Fruit fly (Drosophila melanogaster) whole organism, pupa: ENCODE data around the gene Mcm6.

ENCODE experiments used
- CG12605 ChIP-seq: fragments of 200-800 bp; sonication (Bioruptor generic); IDR thresholded peaks from 2 replicates; pipeline ENCODE4 v1.3.6; 2022; ENCODE audit warnings: missing biosample characterization, missing genetic modification characterization
- CG17806 ChIP-seq: fragments of 200-800 bp; sonication (Bioruptor generic); optimal IDR thresholded peaks from 2 replicates; lab custom pipeline; 2018; ENCODE audit warnings: missing biosample characterization, mild to moderate bottlenecking, missing genetic modification characterization, moderate library complexity
- CG4496 ChIP-seq: fragments of 200-800 bp; sonication (Bioruptor generic); IDR thresholded peaks from 3 replicates; pipeline ENCODE4 v1.3.6; 2022; ENCODE audit warnings: missing biosample characterization, missing genetic modification characterization
- EcR ChIP-seq: fragments of 200-800 bp; sonication (Bioruptor generic); optimal IDR thresholded peaks from 3 replicates; lab custom pipeline; 2019; ENCODE audit warnings: missing biosample characterization, missing genetic modification characterization, mild to moderate bottlenecking, moderate library complexity, missing genetic modification reagents
- Ets98B ChIP-seq: fragments of 200-800 bp; sonication (Bioruptor generic); IDR thresholded peaks from 2 replicates; pipeline ENCODE4 v1.3.6; 2022; ENCODE audit warnings: missing biosample characterization, missing genetic modification characterization
- Pif1B ChIP-seq: fragments of 200-800 bp; sonication (Bioruptor generic); optimal IDR thresholded peaks from 3 replicates; lab custom pipeline; 2016; ENCODE audit warnings: missing biosample characterization, missing genetic modification characterization
- Snoo ChIP-seq: fragments of 200-800 bp; sonication (Bioruptor generic); optimal IDR thresholded peaks from 3 replicates; lab custom pipeline; 2017; ENCODE audit warnings: missing biosample characterization, mild to moderate bottlenecking, missing genetic modification characterization, inconsistent platforms
- fd96Ca ChIP-seq: fragments of 200-800 bp; sonication (Bioruptor generic); IDR thresholded peaks from 3 replicates; pipeline ENCODE4 v1.3.6; 2022; ENCODE audit warnings: missing biosample characterization, missing genetic modification characterization
- rn ChIP-seq: fragments of 200-800 bp; sonication (Bioruptor generic); IDR thresholded peaks from 2 replicates; pipeline ENCODE4 v1.3.6; 2022; ENCODE audit warnings: missing biosample characterization, missing genetic modification characterization

DNA sequence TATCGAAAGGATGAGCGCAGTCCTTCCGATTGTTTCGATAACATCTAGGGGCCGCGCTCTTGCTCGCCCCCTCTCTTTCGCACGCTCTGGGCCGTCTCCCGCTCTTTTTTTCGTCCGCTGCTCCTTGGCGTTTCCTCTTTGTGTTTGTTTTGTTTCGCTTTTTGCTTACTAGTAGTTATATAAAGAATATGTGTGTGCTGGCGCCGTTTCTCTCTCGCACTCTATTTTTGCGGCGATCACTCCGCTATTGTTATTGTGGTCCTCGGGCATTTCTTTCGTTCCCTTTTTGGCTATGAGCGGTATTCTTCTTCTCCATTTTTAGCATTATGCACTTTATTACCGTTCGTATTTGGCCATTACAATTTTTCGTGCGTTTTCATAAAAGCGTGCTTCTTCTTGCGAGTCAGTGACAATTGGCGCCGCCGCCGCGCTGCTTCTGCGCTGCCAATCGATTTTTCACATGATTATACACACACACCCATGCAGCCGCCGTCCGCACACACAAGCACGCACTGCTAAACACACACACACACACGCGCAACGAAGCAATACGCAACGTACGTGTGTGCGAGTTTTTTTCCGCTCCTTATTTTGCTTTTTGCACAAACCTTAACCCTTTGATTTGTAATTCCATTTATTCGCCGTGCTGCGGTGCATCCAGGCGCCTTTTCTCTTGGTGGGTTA, 20.1 kb downstream of the Mcm6 start:
- no peak for TF ChIP-seq rn (GFP tag; lab: Robert Waterston, UW)
- TF ChIP-seq Pif1B (GFP tag; lab: Kevin White, UChicago), result no peak
- no peak; the same call in 1 of the 2 replicates for TF ChIP-seq Ets98B (GFP tag; lab: Robert Waterston, UW)
- no peak for TF ChIP-seq Snoo (tag; lab: Kevin White, UChicago)
- TF ChIP-seq CG17806 (tag; lab: Kevin White, UChicago), result no peak
- no peak for TF ChIP-seq fd96Ca
- TF ChIP-seq EcR, result no peak
- no peak for TF ChIP-seq CG4496
- TF ChIP-seq CG12605 (GFP tag; lab: Robert Waterston, UW), result no peak
